Worm (Caenorhabditis elegans): Measurements from ENCODE around the gene gad-3.

gad-3 gene

ce11 chrV:9175218-9175837, 2.5 kb upstream of the gad-3 start, which contains the start of gene spas-1 (continued):
- peak; percentile 92 for TF ChIP-seq rnt-1 (tag; optimal IDR thresholded peaks at IDR 0.05)
- TF ChIP-seq swsn-7 (tag; optimal IDR thresholded peaks at IDR 0.05), result peak; percentile 92
- TF ChIP-seq snu-23 (GFP tag; optimal IDR thresholded peaks at IDR 0.05), result peak; percentile 93
- TF ChIP-seq nhr-12 (tag; optimal IDR thresholded peaks at IDR 0.05), result no peak
- peak; percentile 77 for TF ChIP-seq fkh-8 (tag; optimal IDR thresholded peaks at IDR 0.05)
- TF ChIP-seq hpl-2 (GFP tag; optimal IDR thresholded peaks at IDR 0.05), result no peak
- TF ChIP-seq ceh-82 (tag; optimal IDR thresholded peaks at IDR 0.05), result peak; percentile 76 to 91 (median 84)
- TF ChIP-seq ceh-63 (GFP tag; optimal IDR thresholded peaks at IDR 0.05), result no peak
- TF ChIP-seq sptf-1 (tag; optimal IDR thresholded peaks at IDR 0.05), result no peak
- TF ChIP-seq ceh-8 (GFP tag; optimal IDR thresholded peaks at IDR 0.05), result peak; percentile 68
- peak; percentile 59 for TF ChIP-seq F16B12.6 (tag; optimal IDR thresholded peaks at IDR 0.05)
- peak; percentile 66 for TF ChIP-seq lir-3 (tag; optimal IDR thresholded peaks at IDR 0.05; ENCODE audit: poor library complexity)

- TF ChIP-seq grh-1 (GFP tag; IDR thresholded peaks at IDR 0.05) (no peak), aly-2 (tag; optimal IDR thresholded peaks at IDR 0.05) (no peak), fkh-4 (tag; optimal IDR thresholded peaks at IDR 0.05; ENCODE audit: borderline replicate concordance) (no peak), nhr-19 (GFP tag; conservative IDR thresholded peaks at IDR 0.05) (no peak), nhr-85 (tag) (no peak), dpl-1 (GFP tag; optimal IDR thresholded peaks at IDR 0.05) (no peak), ceh-88 (GFP tag; IDR thresholded peaks at IDR 0.05) (no peak), nhr-28 (tag; optimal IDR thresholded peaks at IDR 0.05) (no peak), dsc-1 (tag; optimal IDR thresholded peaks at IDR 0.05) (no peak)
Observed at ce11 chrV:9173789-9174188, 984 bp upstream of the gad-3 start, which contains the start of gene pqn-16. TSS of gene pqn-16 (plus strand) at chrV:9174089.

- TF ChIP-seq lin-15B (tag; optimal IDR thresholded peaks at IDR 0.05), result no peak
- TF ChIP-seq nhr-11 (tag; optimal IDR thresholded peaks at IDR 0.05), result no peak
- TF ChIP-seq unc-86 (tag; optimal IDR thresholded peaks at IDR 0.05), result no peak
- TF ChIP-seq sox-4 (tag; optimal IDR thresholded peaks at IDR 0.05), result no peak
- TF ChIP-seq hpl-2 (GFP tag; optimal IDR thresholded peaks at IDR 0.05), result no peak
- TF ChIP-seq F16B12.6 (tag; optimal IDR thresholded peaks at IDR 0.05), result no peak
- TF ChIP-seq nhr-237 (tag; optimal IDR thresholded peaks at IDR 0.05), result no peak
- no peak for TF ChIP-seq alr-1 (tag; optimal IDR thresholded peaks at IDR 0.05; ENCODE audit: borderline replicate concordance)
- TF ChIP-seq pax-3 (tag; optimal IDR thresholded peaks at IDR 0.05), result no peak
- no peak for TF ChIP-seq pqm-1 (tag; optimal IDR thresholded peaks at IDR 0.05)
- no peak for TF ChIP-seq snpc-4 (tag; optimal IDR thresholded peaks at IDR 0.05)
- TF ChIP-seq fkh-4 (tag; optimal IDR thresholded peaks at IDR 0.05; ENCODE audit: borderline replicate concordance), result no peak
- no peak for TF ChIP-seq lir-3 (tag; optimal IDR thresholded peaks at IDR 0.05; ENCODE audit: poor library complexity)
- TF ChIP-seq ztf-4 (tag; optimal IDR thresholded peaks at IDR 0.05), result no peak
- no peak for TF ChIP-seq mef-2 (tag; optimal IDR thresholded peaks at IDR 0.05)
- TF ChIP-seq ceh-90 (tag; optimal IDR thresholded peaks at IDR 0.05), result no peak
- TF ChIP-seq fkh-10 (GFP tag; optimal IDR thresholded peaks at IDR 0.05), result no peak
- no peak for TF ChIP-seq ces-1 (GFP tag; optimal IDR thresholded peaks at IDR 0.05)
- TF ChIP-seq zip-4 (GFP tag; optimal IDR thresholded peaks at IDR 0.05), result no peak
Observed at ce11 chrV:9168089-9168488, 4.7 kb downstream of the gad-3 start, which contains the start of gene B0222.11. TSS of gene B0222.11 (minus strand) at chrV:9168189.

ce11 chrV:9166306-9166705, 6.5 kb downstream of the gad-3 start:
- peak; percentile 57 for TF ChIP-seq nhr-20 (tag; optimal IDR thresholded peaks at IDR 0.05)
- TF ChIP-seq hlh-17 (GFP tag; optimal IDR thresholded peaks at IDR 0.05; ENCODE audit: borderline replicate concordance), result no peak
- peak; percentile 32 for TF ChIP-seq mep-1 (tag; optimal IDR thresholded peaks at IDR 0.05)
- peak; percentile 37 for TF ChIP-seq rnt-1 (tag; optimal IDR thresholded peaks at IDR 0.05)
- TF ChIP-seq nhr-71 (tag; optimal IDR thresholded peaks at IDR 0.05), result peak; percentile 46
- no peak for TF ChIP-seq unc-130 (tag; optimal IDR thresholded peaks at IDR 0.05)
- TF ChIP-seq lsy-2 (tag; optimal IDR thresholded peaks at IDR 0.05), result peak in 1 of 2 experiments; percentile 19
- peak in 1 of 6 experiments; percentile 35 for TF ChIP-seq elt-3 (tag; optimal IDR thresholded peaks at IDR 0.05)
- TF ChIP-seq blmp-1 (tag; optimal IDR thresholded peaks at IDR 0.05), result peak; percentile 22
- TF ChIP-seq xbp-1 (tag; optimal IDR thresholded peaks at IDR 0.05), result no peak
- peak; percentile 89 for TF ChIP-seq nhr-85 (tag)
- no peak for TF ChIP-seq swsn-7 (tag; optimal IDR thresholded peaks at IDR 0.05)
- peak; percentile 12 for TF ChIP-seq C16A3.4 (tag; optimal IDR thresholded peaks at IDR 0.05)
- peak; percentile 35 for TF ChIP-seq irx-1 (tag; optimal IDR thresholded peaks at IDR 0.05)
- peak; percentile 84 for TF ChIP-seq lin-14 (GFP tag; optimal IDR thresholded peaks at IDR 0.05)
- peak; percentile 34 for TF ChIP-seq grh-1 (GFP tag; IDR thresholded peaks at IDR 0.05)

All from whole organism, L1 larva.